Worm (Caenorhabditis elegans) whole organism, L2 larva: ENCODE measurements around the gene nfu-1.

Experiments used
- ama-1 ChIP-seq: fragments of 150-350 bp; optimal IDR thresholded peaks from 2 replicates; lab custom pipeline; 2018; ENCODE audit warnings: inconsistent platforms
- ceh-82 ChIP-seq: fragments of 150-350 bp; optimal IDR thresholded peaks from 2 replicates; lab custom pipeline; 2014; ENCODE audit warnings: missing biosample characterization, missing genetic modification characterization
- egl-27 ChIP-seq: sonication (generic microtip); optimal IDR thresholded peaks from 3 replicates; lab custom pipeline; 2017; ENCODE audit warnings: missing biosample characterization, missing genetic modification reagents, missing genetic modification characterization
- lin-13 ChIP-seq: fragments of 150-350 bp; optimal IDR thresholded peaks from 2 replicates; lab custom pipeline; 2014; ENCODE audit warnings: missing biosample characterization, missing genetic modification reagents, missing genetic modification characterization
- lsy-2 ChIP-seq, 2 experiments: fragments of 150-350 bp in 1 of 2; sonication (generic microtip) in 1 of 2; optimal IDR thresholded peaks; 2 replicates each; lab custom pipeline; 2014 to 2017; ENCODE audit warnings: missing biosample characterization in 2 of 2, missing genetic modification characterization in 2 of 2
- mdl-1 ChIP-seq, 2 experiments: fragments of 150-350 bp in 1 of 2; sonication (generic microtip) in 1 of 2; optimal IDR thresholded peaks; 2 replicates each; lab custom pipeline; 2017; ENCODE audit warnings: missing biosample characterization in 2 of 2, missing genetic modification characterization in 2 of 2
- nhr-11 ChIP-seq: fragments of 150-350 bp; optimal IDR thresholded peaks from 2 replicates; lab custom pipeline; 2014; ENCODE audit warnings: missing biosample characterization, missing genetic modification characterization
- nhr-12 ChIP-seq: fragments of 150-350 bp; optimal IDR thresholded peaks from 2 replicates; lab custom pipeline; 2014; ENCODE audit warnings: missing biosample characterization, missing genetic modification characterization
- nhr-23 ChIP-seq: fragments of 150-350 bp; optimal IDR thresholded peaks from 2 replicates; lab custom pipeline; 2014; ENCODE audit warnings: missing biosample characterization, missing genetic modification reagents, missing genetic modification characterization
- unc-39 ChIP-seq: fragments of 150-350 bp; optimal IDR thresholded peaks from 2 replicates; lab custom pipeline; 2014; ENCODE audit warnings: missing biosample characterization, missing genetic modification characterization
- ztf-1 ChIP-seq: fragments of 200-800 bp; sonication (Bioruptor generic); conservative IDR thresholded peaks from 2 replicates; pipeline ENCODE4 v1.3.6; 2022; ENCODE audit warnings: missing genetic modification characterization, missing compliant biosample characterization
- ztf-11 ChIP-seq: sonication (generic microtip); optimal IDR thresholded peaks from 2 replicates; lab custom pipeline; 2017; ENCODE audit warnings: missing biosample characterization, missing genetic modification characterization

ce11 chrIV:10424535-10424934 is 37.3 kb downstream of the nfu-1 start, which contains the start of gene F13B12.1:
- TF ChIP-seq ztf-11 (no peak), mdl-1 (tag; optimal IDR thresholded peaks at IDR 0.05; lab: Kevin White, UChicago) (no peak), ceh-82 (tag; lab: Kevin White, UChicago) (no peak), nhr-11 (tag; lab: Kevin White, UChicago) (no peak), ama-1 (lab: Kevin White, UChicago) (no peak), lsy-2 (tag; optimal IDR thresholded peaks at IDR 0.05; lab: Kevin White, UChicago) (no peak), egl-27 (tag; lab: Kevin White, UChicago) (no peak), unc-39 (tag; lab: Kevin White, UChicago) (no peak), nhr-12 (tag; lab: Kevin White, UChicago) (no peak), ztf-1 (GFP tag; lab: Robert Waterston, UW) (no peak), nhr-23 (tag; lab: Kevin White, UChicago) (no peak), lin-13 (GFP tag; lab: Kevin White, UChicago) (no peak)
